Worm (Caenorhabditis elegans) whole organism, L3 larva: Measurements from ENCODE around the gene W03C9.2.

ENCODE experiments used
- aly-2 ChIP-seq: fragments of 150-350 bp; optimal IDR thresholded peaks from 2 replicates; lab custom pipeline; 2014; ENCODE audit warnings: missing biosample characterization, missing genetic modification characterization
- ceh-82 ChIP-seq: fragments of 150-350 bp; optimal IDR thresholded peaks from 2 replicates; lab custom pipeline; 2014; ENCODE audit warnings: missing biosample characterization, missing genetic modification characterization
- nhr-12 ChIP-seq: fragments of 150-350 bp; optimal IDR thresholded peaks from 2 replicates; lab custom pipeline; 2014; ENCODE audit warnings: missing biosample characterization, missing genetic modification characterization
- skn-1 ChIP-seq: fragments of 150-350 bp; optimal IDR thresholded peaks from 2 replicates; lab custom pipeline; 2014; ENCODE audit warnings: missing biosample characterization, missing genetic modification characterization
- snpc-4 ChIP-seq: fragments of 150-350 bp; optimal IDR thresholded peaks from 2 replicates; lab custom pipeline; 2014; ENCODE audit warnings: missing biosample characterization, missing genetic modification characterization
- tbx-2 ChIP-seq: sonication (generic microtip); optimal IDR thresholded peaks from 2 replicates; lab custom pipeline; 2016; ENCODE audit warnings: mild to moderate bottlenecking, missing genetic modification characterization, missing compliant biosample characterization

DNA sequence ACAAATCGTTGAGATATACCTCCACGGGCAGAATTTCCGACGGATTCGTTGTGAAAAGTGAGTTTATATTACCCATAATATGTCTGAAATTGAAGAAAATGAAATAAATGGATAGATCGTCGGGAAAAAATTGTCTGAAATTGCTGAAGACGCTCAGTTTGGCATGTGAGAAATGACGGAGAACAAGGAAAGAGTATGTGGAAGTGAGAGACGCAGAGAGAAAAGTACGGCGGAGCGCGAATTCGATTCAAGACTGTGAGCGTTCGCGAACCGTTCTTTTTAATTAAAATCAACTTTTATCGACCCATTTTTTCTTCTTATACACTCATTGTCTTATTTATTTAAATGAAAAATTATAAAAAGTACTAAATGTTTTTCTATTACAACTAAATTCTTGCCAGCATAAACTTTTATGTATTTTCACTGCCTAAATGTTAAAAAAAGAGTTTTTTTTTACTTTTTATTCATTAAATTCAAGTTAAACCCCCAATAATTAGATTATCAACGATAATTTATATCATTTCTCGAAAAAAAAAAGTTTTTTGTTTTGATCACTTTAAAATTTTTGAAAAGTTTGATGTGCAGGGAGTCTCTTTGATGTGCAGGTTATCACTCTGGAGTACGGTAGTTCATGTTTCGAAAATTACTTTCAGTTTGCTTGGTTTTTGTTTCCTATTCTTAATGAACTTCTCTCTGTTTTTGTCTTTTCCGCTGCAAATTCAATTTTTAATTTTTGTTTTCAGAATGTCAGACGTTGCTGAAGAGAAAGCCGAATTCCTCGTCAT, 46.2 kb upstream of the W03C9.2 start, which contains the start of the genes vps-15 and hmg-12:
- TF ChIP-seq tbx-2 (no peak), skn-1 (tag; lab: Kevin White, UChicago) (no peak), nhr-12 (tag; lab: Kevin White, UChicago) (no peak), snpc-4 (tag; lab: Kevin White, UChicago) (no peak), aly-2 (no peak), ceh-82 (tag; lab: Kevin White, UChicago) (no peak)
